Fruit fly (Drosophila melanogaster) whole organism, embryonic: ENCODE results near the gene slp1.

Experiments
- Asciz ChIP-seq: fragments of 200-800 bp; sonication (Bioruptor generic); optimal IDR thresholded peaks from 2 replicates; lab custom pipeline; 2017; ENCODE audit warnings: missing biosample characterization, mild to moderate bottlenecking, missing genetic modification characterization, missing genetic modification reagents
- Awh ChIP-seq: fragments of 200-800 bp; sonication (Bioruptor generic); IDR thresholded peaks from 2 replicates; pipeline ENCODE4, ENCODE4 v1.3.6; 2022; ENCODE audit warnings: missing biosample characterization, missing genetic modification characterization
- B-H2 ChIP-seq: fragments of 200-800 bp; sonication (Bioruptor generic); optimal IDR thresholded peaks from 2 replicates; lab custom pipeline; 2018; ENCODE audit warnings: missing biosample characterization, mild to moderate bottlenecking, missing genetic modification characterization
- CG10209 ChIP-seq: fragments of 200-800 bp; sonication (Bioruptor generic); optimal IDR thresholded peaks from 3 replicates; lab custom pipeline; 2017; ENCODE audit warnings: missing biosample characterization, mild to moderate bottlenecking, missing genetic modification characterization, missing genetic modification reagents
- CG11085 ChIP-seq: fragments of 200-800 bp; sonication (Bioruptor generic); IDR thresholded peaks from 2 replicates; pipeline ENCODE4 v1.3.6; 2022; ENCODE audit warnings: missing biosample characterization, missing genetic modification characterization
- CG11093 ChIP-seq: fragments of 200-800 bp; sonication (Bioruptor generic); IDR thresholded peaks from 3 replicates; pipeline ENCODE4 v1.3.6; 2022; ENCODE audit warnings: missing biosample characterization, missing genetic modification characterization
- CG11247 ChIP-seq: fragments of 200-800 bp; sonication (Bioruptor generic); IDR thresholded peaks from 2 replicates; pipeline ENCODE4 v1.3.6; 2022; ENCODE audit warnings: missing biosample characterization, missing genetic modification characterization
- CG11695 ChIP-seq: fragments of 200-800 bp; sonication (Bioruptor generic); IDR thresholded peaks from 3 replicates; pipeline ENCODE4 v1.3.6; 2022; ENCODE audit warnings: missing biosample characterization, missing genetic modification characterization
- CG11696 ChIP-seq: fragments of 200-800 bp; sonication (Bioruptor generic); IDR thresholded peaks from 2 replicates; pipeline ENCODE4 v1.3.6; 2022; ENCODE audit warnings: missing biosample characterization, missing genetic modification characterization
- CG12659 ChIP-seq: fragments of 200-800 bp; sonication (Bioruptor generic); optimal IDR thresholded peaks from 3 replicates; lab custom pipeline; 2017; ENCODE audit warnings: mild to moderate bottlenecking, missing biosample characterization, missing genetic modification reagents, missing genetic modification characterization
- CG13624 ChIP-seq: fragments of 200-800 bp; sonication (Bioruptor generic); optimal IDR thresholded peaks from 2 replicates; lab custom pipeline; 2016; ENCODE audit warnings: missing biosample characterization, missing genetic modification characterization
- CG15011 ChIP-seq: fragments of 200-800 bp; sonication (Bioruptor generic); optimal IDR thresholded peaks from 3 replicates; lab custom pipeline; 2018; ENCODE audit warnings: missing biosample characterization, mild to moderate bottlenecking, missing genetic modification characterization
- CG15479 ChIP-seq: fragments of 200-800 bp; sonication (Bioruptor generic); optimal IDR thresholded peaks from 3 replicates; lab custom pipeline; 2019; ENCODE audit warnings: missing biosample characterization, mild to moderate bottlenecking, missing genetic modification characterization, moderate library complexity
- CG15696 ChIP-seq: fragments of 200-800 bp; sonication (Bioruptor generic); optimal IDR thresholded peaks from 2 replicates; lab custom pipeline; 2019; ENCODE audit warnings: missing biosample characterization, mild to moderate bottlenecking, missing genetic modification characterization, moderate library complexity
- CG17361 ChIP-seq: fragments of 200-800 bp; sonication (Bioruptor generic); IDR thresholded peaks from 3 replicates; pipeline ENCODE4 v1.3.6; 2022; ENCODE audit warnings: missing biosample characterization, missing genetic modification characterization
- CG17568 ChIP-seq: fragments of 200-800 bp; sonication (Bioruptor generic); optimal IDR thresholded peaks from 2 replicates; lab custom pipeline; 2018; ENCODE audit warnings: missing biosample characterization, mild to moderate bottlenecking, missing genetic modification characterization, moderate library complexity
- CG2712 ChIP-seq: fragments of 200-800 bp; optimal IDR thresholded peaks from 3 replicates; lab custom pipeline; 2019; ENCODE audit warnings: missing biosample characterization, mild to moderate bottlenecking, missing genetic modification characterization, moderate library complexity
- CG30403 ChIP-seq: fragments of 200-800 bp; sonication (Bioruptor generic); optimal IDR thresholded peaks from 3 replicates; lab custom pipeline; 2016; ENCODE audit warnings: missing biosample characterization, missing genetic modification characterization
- CG32532 ChIP-seq: fragments of 200-800 bp; sonication (Bioruptor generic); IDR thresholded peaks from 2 replicates; pipeline ENCODE4 v1.3.6; 2022; ENCODE audit warnings: missing biosample characterization, missing genetic modification characterization
- CG32772 ChIP-seq: fragments of 200-800 bp; sonication (Bioruptor generic); IDR thresholded peaks from 2 replicates; pipeline ENCODE4 v1.3.6; 2022; ENCODE audit warnings: missing biosample characterization, missing genetic modification characterization
- CG3281 ChIP-seq: fragments of 200-800 bp; sonication (Bioruptor generic); optimal IDR thresholded peaks from 3 replicates; lab custom pipeline; 2017; ENCODE audit warnings: missing biosample characterization, mild to moderate bottlenecking, missing genetic modification characterization
- CG6689 ChIP-seq: fragments of 200-800 bp; sonication (Bioruptor generic); IDR thresholded peaks from 2 replicates; pipeline ENCODE4 v1.3.6; 2022; ENCODE audit warnings: missing biosample characterization, missing genetic modification characterization
- CG7786 ChIP-seq: fragments of 200-800 bp; sonication (Bioruptor generic); optimal IDR thresholded peaks from 2 replicates; lab custom pipeline; 2016; ENCODE audit warnings: missing biosample characterization, missing genetic modification characterization
- CG7839 ChIP-seq: fragments of 200-800 bp; sonication (Bioruptor generic); optimal IDR thresholded peaks from 3 replicates; lab custom pipeline; 2018; ENCODE audit warnings: missing biosample characterization, mild to moderate bottlenecking, missing genetic modification characterization, moderate library complexity
- CG7963 ChIP-seq: fragments of 200-800 bp; sonication (Bioruptor generic); IDR thresholded peaks from 3 replicates; pipeline ENCODE4 v1.3.6; 2022; ENCODE audit warnings: missing biosample characterization, missing genetic modification characterization; ENCODE audit not compliant: partially characterized antibody
- Camta ChIP-seq: fragments of 200-800 bp; sonication (Bioruptor generic); optimal IDR thresholded peaks from 2 replicates; lab custom pipeline; 2016; ENCODE audit warnings: missing biosample characterization, missing genetic modification characterization
- CkIIα-i1 ChIP-seq: fragments of 200-800 bp; sonication (Bioruptor generic); IDR thresholded peaks from 2 replicates; pipeline ENCODE4 v1.3.6; 2022; ENCODE audit warnings: missing biosample characterization, missing genetic modification characterization
- Dll ChIP-seq: fragments of 200-800 bp; sonication (Bioruptor generic); IDR thresholded peaks from 4 replicates; pipeline ENCODE4 v1.3.6; 2022; ENCODE audit warnings: missing biosample characterization, missing genetic modification characterization; ENCODE audit not compliant: partially characterized antibody
- Dref ChIP-seq: fragments of 200-800 bp; sonication (Bioruptor generic); IDR thresholded peaks from 2 replicates; pipeline ENCODE4 v1.3.6; 2022; ENCODE audit warnings: missing biosample characterization, missing genetic modification characterization
- HHEX ChIP-seq: fragments of 200-800 bp; sonication (Bioruptor generic); optimal IDR thresholded peaks from 3 replicates; lab custom pipeline; 2017; ENCODE audit warnings: missing biosample characterization, mild to moderate bottlenecking, missing genetic modification characterization, missing genetic modification reagents
- Hmx ChIP-seq: fragments of 200-800 bp; sonication (Bioruptor generic); optimal IDR thresholded peaks from 2 replicates; lab custom pipeline; 2016; ENCODE audit warnings: missing biosample characterization, missing genetic modification characterization
- Lhr ChIP-seq: fragments of 200-800 bp; sonication (Bioruptor generic); optimal IDR thresholded peaks from 3 replicates; lab custom pipeline; 2017; ENCODE audit warnings: mild to moderate bottlenecking, missing biosample characterization, missing genetic modification reagents, missing genetic modification characterization
- NFAT ChIP-seq: fragments of 200-800 bp; sonication (Bioruptor generic); IDR thresholded peaks from 2 replicates; pipeline ENCODE4 v1.3.6; 2022; ENCODE audit warnings: missing biosample characterization, missing genetic modification characterization
- Poxn ChIP-seq: fragments of 200-800 bp; sonication (Bioruptor generic); IDR thresholded peaks from 2 replicates; pipeline ENCODE4 v1.3.6; 2022; ENCODE audit warnings: missing biosample characterization, missing genetic modification characterization
- ato ChIP-seq: fragments of 200-800 bp; sonication (Bioruptor generic); IDR thresholded peaks from 2 replicates; pipeline ENCODE4 v1.3.6; 2022; ENCODE audit warnings: missing biosample characterization, missing genetic modification characterization; ENCODE audit not compliant: partially characterized antibody
- chm ChIP-seq: fragments of 200-800 bp; sonication (Bioruptor generic); IDR thresholded peaks from 2 replicates; pipeline ENCODE4 v1.3.6; 2022; ENCODE audit warnings: missing biosample characterization, missing genetic modification characterization
- cwo ChIP-seq: fragments of 200-800 bp; sonication (Bioruptor generic); optimal IDR thresholded peaks from 3 replicates; lab custom pipeline; 2017; ENCODE audit warnings: missing biosample characterization, missing genetic modification characterization, mild to moderate bottlenecking, moderate library complexity, missing genetic modification reagents
- dm ChIP-seq: fragments of 200-800 bp; sonication (Bioruptor generic); optimal IDR thresholded peaks from 3 replicates; lab custom pipeline; 2016; ENCODE audit warnings: missing biosample characterization, missing genetic modification characterization
- dpn ChIP-seq, 2 experiments: fragments of 200-800 bp; sonication (Bioruptor generic); optimal IDR thresholded peaks; 3 replicates each; lab custom pipeline; 2016; ENCODE audit warnings: missing biosample characterization in 2 of 2, missing genetic modification characterization in 2 of 2
- ems ChIP-seq: fragments of 200-800 bp; sonication (Bioruptor generic); optimal IDR thresholded peaks from 3 replicates; lab custom pipeline; 2016; ENCODE audit warnings: missing biosample characterization, missing genetic modification characterization
- ftz-f1 ChIP-seq: fragments of 200-800 bp; sonication (Bioruptor generic); optimal IDR thresholded peaks from 2 replicates; lab custom pipeline; 2016; ENCODE audit warnings: missing biosample characterization, missing genetic modification characterization
- gro ChIP-seq: fragments of 200-800 bp; sonication (Bioruptor generic); optimal IDR thresholded peaks from 2 replicates; lab custom pipeline; 2016; ENCODE audit warnings: missing biosample characterization, missing genetic modification characterization
- klu ChIP-seq: fragments of 200-800 bp; sonication (Bioruptor generic); IDR thresholded peaks from 2 replicates; pipeline ENCODE4 v1.3.6; 2022; ENCODE audit warnings: missing biosample characterization, missing genetic modification characterization
- kni ChIP-seq: fragments of 200-800 bp; sonication (Bioruptor generic); optimal IDR thresholded peaks from 3 replicates; lab custom pipeline; 2017; ENCODE audit warnings: mild to moderate bottlenecking, missing biosample characterization, missing genetic modification reagents, missing genetic modification characterization
- lilli ChIP-seq: fragments of 200-800 bp; sonication (Bioruptor generic); optimal IDR thresholded peaks from 3 replicates; lab custom pipeline; 2016; ENCODE audit warnings: missing biosample characterization, missing genetic modification characterization
- peb ChIP-seq: fragments of 200-800 bp; sonication (Bioruptor generic); IDR thresholded peaks from 2 replicates; pipeline ENCODE4 v1.3.6; 2022; ENCODE audit warnings: missing biosample characterization, missing genetic modification characterization
- pfk ChIP-seq: fragments of 200-800 bp; sonication (Bioruptor generic); optimal IDR thresholded peaks from 2 replicates; lab custom pipeline; 2018; ENCODE audit warnings: missing biosample characterization, mild to moderate bottlenecking, missing genetic modification characterization, moderate library complexity
- pita ChIP-seq: fragments of 200-800 bp; sonication (Bioruptor generic); optimal IDR thresholded peaks from 2 replicates; lab custom pipeline; 2017; ENCODE audit warnings: missing biosample characterization, mild to moderate bottlenecking, missing genetic modification characterization
- slou ChIP-seq: fragments of 200-800 bp; sonication (Bioruptor generic); optimal IDR thresholded peaks from 3 replicates; lab custom pipeline; 2016; ENCODE audit warnings: missing biosample characterization, missing genetic modification characterization
- sna ChIP-seq: fragments of 200-800 bp; sonication (Bioruptor generic); IDR thresholded peaks from 2 replicates; pipeline ENCODE4 v1.3.6; 2022; ENCODE audit warnings: missing biosample characterization, missing genetic modification characterization; ENCODE audit not compliant: partially characterized antibody
- sug ChIP-seq: fragments of 200-800 bp; optimal IDR thresholded peaks from 2 replicates; lab custom pipeline; 2019; ENCODE audit warnings: missing biosample characterization, mild to moderate bottlenecking, missing genetic modification characterization, moderate library complexity

slp1 gene

dm6 chr2L:3855528-3856189 lies 30.2 kb downstream of the slp1 start (continued):
- TF ChIP-seq CG17568 (GFP tag; lab: Kevin White, UChicago) (no peak), chm (GFP tag; lab: Robert Waterston, UW) (no peak), B-H2 (GFP tag; lab: Kevin White, UChicago) (no peak), CG6689 (GFP tag; lab: Robert Waterston, UW) (no peak), sna (GFP tag; lab: Robert Waterston, UW) (no peak), kni (GFP tag; lab: Kevin White, UChicago) (no peak), CG11093 (GFP tag; lab: Robert Waterston, UW) (no peak), Camta (GFP tag; lab: Kevin White, UChicago) (no peak), sug (tag; lab: Kevin White, UChicago) (no peak), CG11247 (GFP tag; lab: Robert Waterston, UW) (no peak), CG11085 (GFP tag; lab: Robert Waterston, UW) (no peak), CG2712 (tag; lab: Kevin White, UChicago) (peak; percentile 40), CG7786 (no peak), CG32532 (GFP tag; lab: Robert Waterston, UW) (no peak), Awh (GFP tag; lab: Robert Waterston, UW) (no peak), CG7963 (GFP tag; lab: Robert Waterston, UW) (no peak), CG30403 (GFP tag; lab: Kevin White, UChicago) (peak; percentile 2), CkIIα-i1 (GFP tag; lab: Robert Waterston, UW) (no peak), lilli (GFP tag; lab: Kevin White, UChicago) (no peak), ato (GFP tag; lab: Robert Waterston, UW) (no peak), pfk (no peak), Asciz (no peak), klu (no peak), CG12659 (GFP tag; lab: Kevin White, UChicago) (no peak), CG11695 (GFP tag; lab: Robert Waterston, UW) (no peak), ftz-f1 (GFP tag; lab: Kevin White, UChicago) (no peak), CG32772 (GFP tag; lab: Robert Waterston, UW) (no peak), Dref (GFP tag; lab: Robert Waterston, UW) (no peak), Hmx (GFP tag; lab: Kevin White, UChicago) (no peak), dm (GFP tag; lab: Kevin White, UChicago) (no peak), CG11696 (GFP tag; lab: Robert Waterston, UW) (no peak), CG15011 (GFP tag; lab: Kevin White, UChicago) (no peak), peb (GFP tag; lab: Robert Waterston, UW) (no peak), HHEX (GFP tag; lab: Kevin White, UChicago) (no peak), Dll (GFP tag; lab: Robert Waterston, UW) (no peak), NFAT (no peak), gro (GFP tag; lab: Kevin White, UChicago) (no peak), Lhr (GFP tag; lab: Kevin White, UChicago) (peak; percentile 3), ems (GFP tag; lab: Kevin White, UChicago) (no peak), CG17361 (GFP tag; lab: Robert Waterston, UW) (no peak), CG15479 (GFP tag; lab: Kevin White, UChicago) (no peak), pita (no peak), Poxn (GFP tag; lab: Robert Waterston, UW) (no peak), CG15696 (no peak), CG10209 (GFP tag; lab: Kevin White, UChicago) (no peak), CG13624 (GFP tag; lab: Kevin White, UChicago) (no peak), dpn (GFP tag; optimal IDR thresholded peaks at IDR 0.05; lab: Kevin White, UChicago) (no peak), CG3281 (no peak), CG7839 (tag; lab: Kevin White, UChicago) (peak; percentile 51), slou (GFP tag; lab: Kevin White, UChicago) (no peak), cwo (GFP tag; lab: Kevin White, UChicago) (no peak)
